Fruit fly (Drosophila melanogaster) whole organism, embryonic: Measurements from ENCODE around the gene CG32313.

ENCODE experiments used
- Adf1 ChIP-seq: fragments of 200-800 bp; sonication (Bioruptor generic); IDR thresholded peaks from 2 replicates; pipeline ENCODE4 v1.3.6; 2022; ENCODE audit warnings: missing biosample characterization, missing genetic modification characterization
- Bgb ChIP-seq: fragments of 200-800 bp; sonication (Bioruptor generic); IDR thresholded peaks from 2 replicates; pipeline ENCODE4 v1.3.6; 2022; ENCODE audit warnings: missing biosample characterization, missing genetic modification characterization; ENCODE audit not compliant: partially characterized antibody
- CG10274 ChIP-seq: fragments of 200-800 bp; sonication (Bioruptor generic); optimal IDR thresholded peaks from 3 replicates; lab custom pipeline; 2017; ENCODE audit warnings: missing biosample characterization, mild to moderate bottlenecking, missing genetic modification characterization
- CG10462 ChIP-seq: fragments of 200-800 bp; sonication (Bioruptor generic); optimal IDR thresholded peaks from 2 replicates; lab custom pipeline; 2016; ENCODE audit warnings: missing biosample characterization, missing genetic modification characterization
- CG10543 ChIP-seq: fragments of 200-800 bp; sonication (Bioruptor generic); optimal IDR thresholded peaks from 3 replicates; lab custom pipeline; 2017; ENCODE audit warnings: missing biosample characterization, mild to moderate bottlenecking, missing genetic modification characterization, moderate library complexity
- CG11723 ChIP-seq: fragments of 200-800 bp; sonication (Bioruptor generic); optimal IDR thresholded peaks from 2 replicates; lab custom pipeline; 2017; ENCODE audit warnings: missing biosample characterization, mild to moderate bottlenecking, missing genetic modification characterization
- CG12744 ChIP-seq: fragments of 200-800 bp; sonication (Bioruptor generic); optimal IDR thresholded peaks from 2 replicates; lab custom pipeline; 2016; ENCODE audit warnings: missing biosample characterization, missing genetic modification characterization
- CG13123 ChIP-seq: fragments of 200-800 bp; sonication (Bioruptor generic); optimal IDR thresholded peaks from 2 replicates; lab custom pipeline; 2016; ENCODE audit warnings: missing biosample characterization, missing genetic modification characterization
- CG14050 ChIP-seq: fragments of 200-800 bp; sonication (Bioruptor generic); IDR thresholded peaks from 3 replicates; pipeline ENCODE4 v1.3.6; 2022; ENCODE audit warnings: missing biosample characterization, missing genetic modification characterization
- CG14441 ChIP-seq: fragments of 200-800 bp; sonication (Bioruptor generic); IDR thresholded peaks from 2 replicates; pipeline ENCODE4 v1.3.6; 2022; ENCODE audit warnings: missing biosample characterization, missing genetic modification characterization
- CG18619 ChIP-seq: fragments of 200-800 bp; sonication (Bioruptor generic); optimal IDR thresholded peaks from 3 replicates; lab custom pipeline; 2017; ENCODE audit warnings: missing biosample characterization, mild to moderate bottlenecking, missing genetic modification characterization
- CG31388 ChIP-seq: fragments of 200-800 bp; sonication (Bioruptor generic); optimal IDR thresholded peaks from 2 replicates; lab custom pipeline; 2016; ENCODE audit warnings: missing biosample characterization, missing genetic modification characterization
- CG31441 ChIP-seq: fragments of 200-800 bp; sonication (Bioruptor generic); IDR thresholded peaks from 2 replicates; pipeline ENCODE4 v1.3.6; 2022; ENCODE audit warnings: missing biosample characterization, missing genetic modification characterization
- CG3726 ChIP-seq: fragments of 200-800 bp; sonication (Bioruptor generic); IDR thresholded peaks from 3 replicates; pipeline ENCODE4, ENCODE4 v1.3.6; 2022; ENCODE audit warnings: missing biosample characterization, missing genetic modification characterization
- CG4707 ChIP-seq: fragments of 200-800 bp; sonication (Bioruptor generic); optimal IDR thresholded peaks from 2 replicates; lab custom pipeline; 2018; ENCODE audit warnings: missing biosample characterization, mild to moderate bottlenecking, missing genetic modification characterization, moderate library complexity
- CG8388 ChIP-seq: fragments of 200-800 bp; sonication (Bioruptor generic); optimal IDR thresholded peaks from 2 replicates; lab custom pipeline; 2019; ENCODE audit warnings: missing biosample characterization, mild to moderate bottlenecking, missing genetic modification characterization, moderate library complexity
- D19B ChIP-seq: fragments of 200-800 bp; sonication (Bioruptor generic); optimal IDR thresholded peaks from 2 replicates; lab custom pipeline; 2017; ENCODE audit warnings: missing biosample characterization, mild to moderate bottlenecking, missing genetic modification characterization
- Dll ChIP-seq: fragments of 200-800 bp; sonication (Bioruptor generic); IDR thresholded peaks from 4 replicates; pipeline ENCODE4 v1.3.6; 2022; ENCODE audit warnings: missing biosample characterization, missing genetic modification characterization; ENCODE audit not compliant: partially characterized antibody
- Doc2 ChIP-seq: fragments of 200-800 bp; sonication (Bioruptor generic); IDR thresholded peaks from 2 replicates; pipeline ENCODE4 v1.3.6; 2022; ENCODE audit warnings: missing biosample characterization, missing genetic modification characterization
- Ets97D ChIP-seq: fragments of 200-800 bp; sonication (Bioruptor generic); optimal IDR thresholded peaks from 3 replicates; lab custom pipeline; 2016; ENCODE audit warnings: missing biosample characterization, missing genetic modification characterization
- Fer3 ChIP-seq: fragments of 200-800 bp; sonication (Bioruptor generic); optimal IDR thresholded peaks from 2 replicates; lab custom pipeline; 2018; ENCODE audit warnings: missing biosample characterization, mild to moderate bottlenecking, missing genetic modification characterization, moderate library complexity
- GATAe ChIP-seq: fragments of 200-800 bp; sonication (Bioruptor generic); conservative IDR thresholded peaks from 2 replicates; pipeline ENCODE4 v1.3.6; 2022; ENCODE audit warnings: missing biosample characterization, missing genetic modification characterization
- HHEX ChIP-seq: fragments of 200-800 bp; sonication (Bioruptor generic); optimal IDR thresholded peaks from 3 replicates; lab custom pipeline; 2017; ENCODE audit warnings: missing biosample characterization, mild to moderate bottlenecking, missing genetic modification characterization, missing genetic modification reagents
- HLHmδ ChIP-seq: fragments of 200-800 bp; sonication (Bioruptor generic); optimal IDR thresholded peaks from 2 replicates; lab custom pipeline; 2018; ENCODE audit warnings: missing biosample characterization, mild to moderate bottlenecking, missing genetic modification characterization, moderate library complexity
- Hey ChIP-seq: fragments of 200-800 bp; sonication (Bioruptor generic); optimal IDR thresholded peaks from 3 replicates; lab custom pipeline; 2018; ENCODE audit warnings: missing biosample characterization, mild to moderate bottlenecking, missing genetic modification characterization
- HmgD ChIP-seq: fragments of 200-800 bp; sonication (Bioruptor generic); optimal IDR thresholded peaks from 3 replicates; lab custom pipeline; 2016; ENCODE audit warnings: missing biosample characterization, missing genetic modification characterization
- Hmx ChIP-seq: fragments of 200-800 bp; sonication (Bioruptor generic); optimal IDR thresholded peaks from 2 replicates; lab custom pipeline; 2016; ENCODE audit warnings: missing biosample characterization, missing genetic modification characterization
- Hr39 ChIP-seq: fragments of >200 bp; optimal IDR thresholded peaks from 2 replicates; lab custom pipeline; 2017
- Lhr ChIP-seq: fragments of 200-800 bp; sonication (Bioruptor generic); optimal IDR thresholded peaks from 3 replicates; lab custom pipeline; 2017; ENCODE audit warnings: mild to moderate bottlenecking, missing biosample characterization, missing genetic modification reagents, missing genetic modification characterization
- Med ChIP-seq: fragments of 200-800 bp; sonication (Bioruptor generic); peaks from one replicate; lab custom pipeline; 2016; ENCODE audit warnings: missing biosample characterization, missing genetic modification characterization, mild to moderate bottlenecking, inconsistent platforms, moderate library complexity
- Six4 ChIP-seq: fragments of 200-800 bp; sonication (Bioruptor generic); optimal IDR thresholded peaks from 2 replicates; lab custom pipeline; 2016; ENCODE audit warnings: missing biosample characterization, missing genetic modification characterization
- YL-1 ChIP-seq: fragments of 200-800 bp; sonication (Bioruptor generic); optimal IDR thresholded peaks from 3 replicates; lab custom pipeline; 2017; ENCODE audit warnings: missing biosample characterization, mild to moderate bottlenecking, missing genetic modification characterization
- bcd ChIP-seq: fragments of 200-800 bp; sonication (Bioruptor generic); optimal IDR thresholded peaks from 2 replicates; lab custom pipeline; 2017; ENCODE audit warnings: missing biosample characterization, mild to moderate bottlenecking, missing genetic modification characterization
- ems ChIP-seq: fragments of 200-800 bp; sonication (Bioruptor generic); optimal IDR thresholded peaks from 3 replicates; lab custom pipeline; 2016; ENCODE audit warnings: missing biosample characterization, missing genetic modification characterization
- exex ChIP-seq: fragments of 200-800 bp; sonication (Bioruptor generic); optimal IDR thresholded peaks from 4 replicates; lab custom pipeline; 2018; ENCODE audit warnings: missing biosample characterization, mild to moderate bottlenecking, missing genetic modification characterization, moderate library complexity
- fd3F ChIP-seq: fragments of 200-800 bp; sonication (Bioruptor generic); optimal IDR thresholded peaks from 2 replicates; lab custom pipeline; 2018; ENCODE audit warnings: missing biosample characterization, mild to moderate bottlenecking, missing genetic modification characterization, moderate library complexity
- fru ChIP-seq: fragments of >200 bp; optimal IDR thresholded peaks from 2 replicates; lab custom pipeline; 2017
- gro ChIP-seq: fragments of 200-800 bp; sonication (Bioruptor generic); optimal IDR thresholded peaks from 2 replicates; lab custom pipeline; 2016; ENCODE audit warnings: missing biosample characterization, missing genetic modification characterization
- gsb-n ChIP-seq: fragments of 200-800 bp; sonication (Bioruptor generic); optimal IDR thresholded peaks from 3 replicates; lab custom pipeline; 2018; ENCODE audit warnings: missing biosample characterization, mild to moderate bottlenecking, missing genetic modification characterization
- insv ChIP-seq, 2 experiments: fragments of 200-800 bp; sonication (Bioruptor generic); optimal IDR thresholded peaks; 3 replicates each; lab custom pipeline; 2016 to 2018; ENCODE audit warnings: missing biosample characterization in 2 of 2, missing genetic modification characterization in 2 of 2
- mam ChIP-seq: fragments of 200-800 bp; sonication (Bioruptor generic); optimal IDR thresholded peaks from 3 replicates; lab custom pipeline; 2016; ENCODE audit warnings: missing biosample characterization, missing genetic modification characterization
- nau ChIP-seq: fragments of 200-800 bp; sonication (Bioruptor generic); optimal IDR thresholded peaks from 3 replicates; lab custom pipeline; 2017; ENCODE audit warnings: missing biosample characterization, mild to moderate bottlenecking, missing genetic modification characterization, missing genetic modification reagents
- otp ChIP-seq: fragments of 200-800 bp; sonication (Bioruptor generic); IDR thresholded peaks from 3 replicates; pipeline ENCODE4, ENCODE4 v1.3.6; 2022; ENCODE audit warnings: missing biosample characterization, missing genetic modification characterization
- scrt ChIP-seq: fragments of 200-800 bp; sonication (Bioruptor generic); optimal IDR thresholded peaks from 2 replicates; lab custom pipeline; 2018; ENCODE audit warnings: missing biosample characterization, mild to moderate bottlenecking, missing genetic modification characterization, moderate library complexity
- slou ChIP-seq: fragments of 200-800 bp; sonication (Bioruptor generic); optimal IDR thresholded peaks from 3 replicates; lab custom pipeline; 2016; ENCODE audit warnings: missing biosample characterization, missing genetic modification characterization
- sqz ChIP-seq: fragments of 200-800 bp; sonication (Bioruptor generic); optimal IDR thresholded peaks from 3 replicates; lab custom pipeline; 2018; ENCODE audit warnings: missing biosample characterization, mild to moderate bottlenecking, missing genetic modification characterization
- toy ChIP-seq: fragments of 200-800 bp; sonication (Bioruptor generic); IDR thresholded peaks from 2 replicates; pipeline ENCODE4 v1.3.6; 2022; ENCODE audit warnings: missing biosample characterization, missing genetic modification characterization
- trem ChIP-seq: fragments of 200-800 bp; optimal IDR thresholded peaks from 3 replicates; lab custom pipeline; 2019; ENCODE audit warnings: missing biosample characterization, mild to moderate bottlenecking, missing genetic modification characterization, moderate library complexity
- vfl ChIP-seq: fragments of 200-800 bp; sonication (Bioruptor generic); optimal IDR thresholded peaks from 2 replicates; lab custom pipeline; 2016; ENCODE audit warnings: missing biosample characterization, missing genetic modification characterization
- z ChIP-seq: fragments of 200-800 bp; sonication (Bioruptor generic); IDR thresholded peaks from 3 replicates; pipeline ENCODE4 v1.3.6; 2022; ENCODE audit warnings: missing biosample characterization, missing genetic modification characterization
- zen2 ChIP-seq: fragments of 200-800 bp; sonication (Bioruptor generic); IDR thresholded peaks from 3 replicates; pipeline ENCODE4 v1.3.6; 2022; ENCODE audit warnings: missing biosample characterization, missing genetic modification characterization; ENCODE audit not compliant: partially characterized antibody

Gene CG32313

DNA sequence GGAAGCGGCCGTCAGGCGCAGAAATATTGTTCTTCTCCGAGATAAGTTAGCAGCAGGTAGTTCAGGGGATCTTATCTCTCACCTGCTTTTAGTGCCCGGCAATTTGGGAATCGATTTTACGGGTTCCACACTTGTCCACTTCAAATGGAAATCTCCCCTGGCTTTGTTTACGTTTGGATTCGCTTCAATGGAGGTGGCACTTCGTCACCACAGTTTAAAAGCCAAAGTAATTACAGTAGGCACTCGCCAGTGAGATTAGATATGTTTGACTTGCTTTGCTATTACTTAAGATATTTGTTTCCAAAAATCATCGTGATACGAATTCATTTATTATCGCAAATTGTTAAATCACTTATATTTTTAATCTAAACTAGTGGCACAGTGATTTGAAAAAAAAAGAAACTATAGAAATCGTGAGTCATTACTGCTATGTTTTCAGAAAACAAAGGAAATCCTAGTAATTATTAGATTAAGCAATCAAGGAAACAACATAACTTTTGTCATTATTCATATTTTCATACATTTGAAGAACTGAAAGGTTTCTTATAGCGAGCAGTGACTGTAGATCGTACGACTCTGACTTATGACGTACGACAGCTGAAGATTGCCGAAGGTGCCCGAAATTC is 2.9 kb upstream of the CG32313 start (continued):
- TF ChIP-seq CG14441 (no peak), Lhr (GFP tag; lab: Kevin White, UChicago) (no peak), vfl (GFP tag; lab: Kevin White, UChicago) (no peak), trem (tag; lab: Kevin White, UChicago) (no peak), gsb-n (tag; lab: Kevin White, UChicago) (no peak), toy (GFP tag; lab: Robert Waterston, UW) (no peak), bcd (peak; percentile 56), CG31441 (peak; percentile 53), D19B (GFP tag; lab: Kevin White, UChicago) (peak; percentile 55), Dll (GFP tag; lab: Robert Waterston, UW) (no peak), ems (GFP tag; lab: Kevin White, UChicago) (no peak), slou (GFP tag; lab: Kevin White, UChicago) (no peak), CG8388 (GFP tag; lab: Kevin White, UChicago) (peak; percentile 10), CG14050 (no peak; the same call in 2 of the 3 replicates), CG4707 (GFP tag; lab: Kevin White, UChicago) (no peak), CG31388 (GFP tag; lab: Kevin White, UChicago) (no peak), exex (tag; lab: Kevin White, UChicago) (peak; percentile 98), Ets97D (no peak), GATAe (GFP tag; lab: Robert Waterston, UW) (0 out of 2 replicates have a peak, but pooled peaks have one; percentile 36), CG11723 (peak; percentile 19), CG18619 (GFP tag; lab: Kevin White, UChicago) (peak; percentile 63), CG13123 (GFP tag; lab: Kevin White, UChicago) (no peak), Adf1 (no peak), CG3726 (GFP tag; lab: Robert Waterston, UW) (no peak), Fer3 (tag; lab: Kevin White, UChicago) (peak; percentile 65), fru (no peak), Hey (tag; lab: Kevin White, UChicago) (peak; percentile 24), CG10274 (GFP tag; lab: Kevin White, UChicago) (peak; percentile 38), nau (no peak), YL-1 (GFP tag; lab: Kevin White, UChicago) (no peak), z (GFP tag; lab: Robert Waterston, UW) (no peak), scrt (GFP tag; lab: Kevin White, UChicago) (peak; percentile 50), Bgb (no peak), sqz (GFP tag; lab: Kevin White, UChicago) (peak; percentile 27), Doc2 (no peak), CG10462 (no peak), zen2 (no peak), gro (GFP tag; lab: Kevin White, UChicago) (peak; percentile 69), fd3F (GFP tag; lab: Kevin White, UChicago) (peak; percentile 48), Six4 (no peak), HmgD (GFP tag; lab: Kevin White, UChicago) (no peak), HLHmδ (GFP tag; lab: Kevin White, UChicago) (no peak), Hmx (GFP tag; lab: Kevin White, UChicago) (peak; percentile 54), insv (GFP tag; optimal IDR thresholded peaks at IDR 0.05; lab: Kevin White, UChicago) (no peak), CG10543 (GFP tag; lab: Kevin White, UChicago) (peak; percentile 35), Med (GFP tag; lab: Kevin White, UChicago) (peak; percentile 87), Hr39 (no peak), CG12744 (no peak), mam (GFP tag; lab: Kevin White, UChicago) (peak; percentile 62), otp (GFP tag; lab: Robert Waterston, UW) (no peak), HHEX (GFP tag; lab: Kevin White, UChicago) (peak; percentile 59)
